Worm (Caenorhabditis elegans): ENCODE results near the gene sra-3.

- TF ChIP-seq nhr-77 (tag; optimal IDR thresholded peaks at IDR 0.05) (no peak), ztf-11 (tag; optimal IDR thresholded peaks at IDR 0.05) (no peak), grh-1 (GFP tag; IDR thresholded peaks at IDR 0.05) (no peak), jun-1 (tag; optimal IDR thresholded peaks at IDR 0.05) (no peak), fkh-8 (tag; optimal IDR thresholded peaks at IDR 0.05) (no peak), zip-4 (GFP tag; optimal IDR thresholded peaks at IDR 0.05) (no peak), ces-1 (GFP tag; optimal IDR thresholded peaks at IDR 0.05) (no peak)
These were observed 2.2 kb upstream of the sra-3 start, which contains the start of gene sra-4 for ce11 chrII:9542785-9543184.

Measured in whole organism, L1 larva.